Worm (Caenorhabditis elegans): ENCODE measurements around the gene Y16B4A.2.

Gene Y16B4A.2

DNA sequence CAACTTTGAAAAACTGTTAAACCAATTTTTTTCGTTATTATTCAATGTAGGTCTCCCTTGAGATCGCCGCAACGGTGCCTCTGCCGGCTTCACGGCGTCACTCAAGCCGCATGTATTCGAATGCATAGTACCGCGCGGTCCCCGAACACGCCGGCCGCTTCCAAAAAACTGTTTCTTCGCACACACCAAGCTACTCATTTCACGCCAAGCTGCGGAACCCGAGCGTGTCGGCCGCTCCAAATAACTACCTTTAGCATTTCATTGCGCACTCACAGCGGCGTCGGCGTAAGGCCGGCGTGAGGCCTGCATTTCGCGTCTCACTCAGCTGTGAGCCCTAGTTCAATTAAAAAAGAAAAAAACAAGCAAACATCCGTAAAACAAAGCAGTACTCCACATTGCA is 15.0 kb downstream of the Y16B4A.2 start:
- TF ChIP-seq lin-13 (tag; optimal IDR thresholded peaks at IDR 0.05) (no peak), hlh-1 (tag; optimal IDR thresholded peaks at IDR 0.05) (no peak), M03D4.4 (tag; optimal IDR thresholded peaks at IDR 0.05) (peak; percentile 38), tbx-8 (GFP tag; optimal IDR thresholded peaks at IDR 0.05) (no peak), ceh-43 (GFP tag; optimal IDR thresholded peaks at IDR 0.05) (no peak), sptf-1 (tag; optimal IDR thresholded peaks at IDR 0.05) (peak; percentile 39), nhr-28 (tag; optimal IDR thresholded peaks at IDR 0.05) (no peak), nhr-237 (tag; optimal IDR thresholded peaks at IDR 0.05) (no peak), lin-32 (GFP tag; optimal IDR thresholded peaks at IDR 0.05) (no peak), ztf-11 (tag; optimal IDR thresholded peaks at IDR 0.05) (no peak), snpc-4 (tag; optimal IDR thresholded peaks at IDR 0.05) (no peak), unc-39 (tag; optimal IDR thresholded peaks at IDR 0.05) (no peak), unc-120 (tag; optimal IDR thresholded peaks at IDR 0.05; ENCODE audit: poor library complexity, severe bottlenecking) (no peak), mab-5 (tag; optimal IDR thresholded peaks at IDR 0.05) (no peak), lsy-2 (tag; optimal IDR thresholded peaks at IDR 0.05) (no peak), bed-3 (GFP tag; optimal IDR thresholded peaks at IDR 0.05) (no peak), blmp-1 (tag; optimal IDR thresholded peaks at IDR 0.05) (no peak), flh-1 (GFP tag; optimal IDR thresholded peaks at IDR 0.05) (no peak), ceh-83 (GFP tag; optimal IDR thresholded peaks at IDR 0.05) (no peak), elt-1 (tag; optimal IDR thresholded peaks at IDR 0.05; ENCODE audit: borderline replicate concordance, insufficient read depth) (no peak), mls-2 (tag; optimal IDR thresholded peaks at IDR 0.05) (peak; percentile 1)

- TF ChIP-seq ceh-39 (tag; optimal IDR thresholded peaks at IDR 0.05) (no peak), snpc-4 (tag; optimal IDR thresholded peaks at IDR 0.05) (no peak)
These were observed 15.8 kb downstream of the Y16B4A.2 start for ce11 chrX:14755847-14756246.

DNA sequence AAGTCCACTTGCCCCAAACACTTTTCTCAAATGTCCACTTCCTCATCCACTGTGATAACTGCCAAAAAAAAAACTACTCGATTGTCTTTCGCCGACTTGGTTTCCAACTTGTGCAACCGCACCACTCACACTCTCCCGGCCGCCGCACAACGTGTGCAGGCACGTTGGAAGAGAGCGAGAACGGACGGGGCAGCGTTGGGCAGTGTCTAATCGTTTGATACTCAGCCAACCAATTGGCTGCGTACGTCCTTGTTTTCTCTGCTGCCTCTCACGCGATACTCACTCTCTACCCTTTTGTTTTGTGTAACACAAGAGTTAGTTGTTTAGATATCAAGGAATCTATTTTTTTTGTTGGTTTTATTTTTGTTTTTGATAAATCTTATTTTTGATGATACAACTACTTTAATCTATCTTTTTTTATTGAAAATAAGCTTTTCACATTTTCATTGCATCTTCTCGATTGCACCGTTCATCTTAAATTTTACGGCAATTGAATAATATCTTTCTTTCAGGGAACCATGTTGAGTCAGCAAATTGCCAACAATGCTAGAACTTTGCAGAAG is 18.1 kb downstream of the Y16B4A.2 start, which contains the start of gene sucl-1:
sucl-1 (plus strand) TSS at position 513 of the 563 bp plus-strand sequence.
- TF ChIP-seq lin-32 (GFP tag; optimal IDR thresholded peaks at IDR 0.05) (no peak), blmp-1 (tag; optimal IDR thresholded peaks at IDR 0.05) (no peak), unc-39 (tag; optimal IDR thresholded peaks at IDR 0.05) (no peak), ceh-83 (GFP tag; optimal IDR thresholded peaks at IDR 0.05) (no peak), ceh-39 (tag; optimal IDR thresholded peaks at IDR 0.05) (peak; percentile 66), drap-1 (GFP tag; optimal IDR thresholded peaks at IDR 0.05) (peak; percentile 42), ham-2 (GFP tag; optimal IDR thresholded peaks at IDR 0.05) (peak; percentile 18), pha-4 (tag; optimal IDR thresholded peaks at IDR 0.05) (peak; percentile 43), lin-13 (tag; optimal IDR thresholded peaks at IDR 0.05) (peak; percentile 57), lsy-2 (tag; optimal IDR thresholded peaks at IDR 0.05) (peak; percentile 16), ztf-11 (tag; optimal IDR thresholded peaks at IDR 0.05) (peak; percentile 43), nhr-76 (tag; optimal IDR thresholded peaks at IDR 0.05) (no peak), nhr-2 (tag; optimal IDR thresholded peaks at IDR 0.05) (peak; percentile 21), ces-1 (GFP tag; optimal IDR thresholded peaks at IDR 0.05) (peak; percentile 62), elt-3 (tag; optimal IDR thresholded peaks at IDR 0.05) (no peak), snpc-4 (tag; optimal IDR thresholded peaks at IDR 0.05) (no peak), unc-120 (tag; optimal IDR thresholded peaks at IDR 0.05; ENCODE audit: poor library complexity, severe bottlenecking) (peak; percentile 64), hlh-1 (tag; optimal IDR thresholded peaks at IDR 0.05) (peak; percentile 58), mep-1 (tag; optimal IDR thresholded peaks at IDR 0.05) (peak; percentile 83), mls-2 (tag; optimal IDR thresholded peaks at IDR 0.05) (peak; percentile 86), M03D4.4 (tag; optimal IDR thresholded peaks at IDR 0.05) (peak; percentile 51), cnd-1 (tag; optimal IDR thresholded peaks at IDR 0.05) (peak; percentile 31), unc-62 (GFP tag; optimal IDR thresholded peaks at IDR 0.05) (peak; percentile 43)

DNA sequence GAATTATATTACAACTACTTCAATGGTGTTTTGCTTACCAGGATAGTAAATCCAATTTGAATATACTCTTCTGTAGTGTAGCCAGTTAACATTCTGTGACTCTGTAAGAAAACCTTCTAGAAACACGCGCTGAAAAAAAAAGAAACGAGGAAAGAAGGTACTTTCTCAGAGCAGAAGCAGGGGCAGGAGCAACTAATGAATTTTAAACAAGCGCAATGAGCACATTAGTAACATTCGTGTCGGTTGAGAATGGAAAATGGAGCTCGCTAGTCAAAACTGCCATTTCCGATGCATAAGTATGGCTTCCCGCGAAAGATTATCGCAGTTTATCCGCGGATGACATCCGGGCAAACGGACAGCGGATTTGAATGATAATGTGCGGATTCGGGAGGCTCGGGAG is 19.7 kb downstream of the Y16B4A.2 start, which contains the start of gene C05G5.3:
C05G5.3 (minus strand) TSS at position 101 of the 400 bp plus-strand sequence.
- TF ChIP-seq ceh-43 (GFP tag; optimal IDR thresholded peaks at IDR 0.05) (no peak), ztf-11 (tag; optimal IDR thresholded peaks at IDR 0.05) (no peak), bed-3 (GFP tag; optimal IDR thresholded peaks at IDR 0.05) (no peak), nhr-237 (tag; optimal IDR thresholded peaks at IDR 0.05) (no peak), unc-120 (tag; optimal IDR thresholded peaks at IDR 0.05; ENCODE audit: poor library complexity, severe bottlenecking) (no peak), nhr-28 (tag; optimal IDR thresholded peaks at IDR 0.05) (no peak), nhr-2 (tag; optimal IDR thresholded peaks at IDR 0.05) (no peak), nhr-76 (tag; optimal IDR thresholded peaks at IDR 0.05) (no peak), mls-2 (tag; optimal IDR thresholded peaks at IDR 0.05) (no peak), elt-1 (tag; optimal IDR thresholded peaks at IDR 0.05; ENCODE audit: borderline replicate concordance, insufficient read depth) (no peak), unc-62 (GFP tag; optimal IDR thresholded peaks at IDR 0.05) (no peak), ham-2 (GFP tag; optimal IDR thresholded peaks at IDR 0.05) (no peak), tbx-8 (GFP tag; optimal IDR thresholded peaks at IDR 0.05) (no peak), nhr-12 (tag; optimal IDR thresholded peaks at IDR 0.05) (no peak), flh-1 (GFP tag; optimal IDR thresholded peaks at IDR 0.05) (no peak), zip-8 (tag; optimal IDR thresholded peaks at IDR 0.05) (no peak), ceh-39 (tag; optimal IDR thresholded peaks at IDR 0.05) (no peak)
